Fruit fly (Drosophila melanogaster) whole organism: ENCODE data around the gene CG12522.

Experiments
- CG8478 ChIP-seq: fragments of >200 bp; optimal IDR thresholded peaks from 2 replicates; lab custom pipeline; 2018; ENCODE audit warnings: inconsistent platforms
- EcR ChIP-seq, 2 experiments: fragments of >200 bp; optimal IDR thresholded peaks; 2 replicates each; lab custom pipeline; 2017; ENCODE audit warnings: missing biosample characterization in 2 of 2, missing genetic modification characterization in 2 of 2, missing genetic modification reagents in 2 of 2
- pan ChIP-seq: fragments of >200 bp; optimal IDR thresholded peaks from 2 replicates; lab custom pipeline; 2017
- usp ChIP-seq: fragments of >200 bp; optimal IDR thresholded peaks from 2 replicates; lab custom pipeline; 2017; ENCODE audit warnings: missing biosample characterization, missing genetic modification characterization, mixed read lengths

- no peak for TF ChIP-seq usp (GFP tag; lab: Kevin White, UChicago)
- TF ChIP-seq pan (lab: Kevin White, UChicago) = no peak
- TF ChIP-seq CG8478 (lab: Kevin White, UChicago) = no peak
- TF ChIP-seq EcR (GFP tag; optimal IDR thresholded peaks at IDR 0.05; lab: Kevin White, UChicago) = no peak
Measured at dm6 chr3L:11074043-11074853, 33.8 kb upstream of the CG12522 start, which contains the start of the genes Pfdn2 and Noc1.
